Worm (Caenorhabditis elegans): Measurements from ENCODE around the gene zip-5.

- no peak for TF ChIP-seq T23F11.4 (GFP tag; optimal IDR thresholded peaks at IDR 0.05)
- TF ChIP-seq ets-4 (tag; optimal IDR thresholded peaks at IDR 0.05): no peak
- TF ChIP-seq pag-3 (tag; optimal IDR thresholded peaks at IDR 0.05; ENCODE audit: borderline replicate concordance): no peak
- TF ChIP-seq C08G9.2 (tag; optimal IDR thresholded peaks at IDR 0.05): no peak
- TF ChIP-seq gmeb-2 (tag; optimal IDR thresholded peaks at IDR 0.05): no peak
Measured at ce11 chrV:13268032-13268431, 3.7 kb downstream of the zip-5 start.

Measured in whole organism, late embryonic.